Fruit fly (Drosophila melanogaster): ENCODE measurements around the gene CG12499.

Gene CG12499

DNA sequence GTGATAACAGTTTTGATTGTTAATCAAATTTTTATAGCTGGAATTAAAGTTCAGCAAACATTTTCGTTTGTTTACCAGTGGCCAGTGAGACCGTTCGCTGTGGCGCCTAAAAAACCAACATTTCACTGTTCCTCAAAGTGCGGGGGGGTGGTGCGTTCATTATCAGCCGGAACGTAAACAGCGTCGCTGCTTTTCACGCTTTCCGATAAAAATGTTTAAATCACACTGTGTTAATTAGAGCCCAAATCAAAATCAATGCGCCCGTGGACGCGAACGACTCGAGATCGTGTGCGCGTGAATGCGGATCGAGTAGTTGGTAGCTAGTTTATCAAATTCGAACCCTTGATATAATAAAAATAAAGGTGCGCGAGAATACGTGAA, 1.5 kb upstream of the CG12499 start, which contains the start of gene CG34376 (continued):
- TF ChIP-seq lov (optimal IDR thresholded peaks at IDR 0.05) (no peak), lov (GFP tag; IDR thresholded peaks at IDR 0.05) (0 out of 3 replicates have a peak, but pooled peaks have one; percentile 45), CG6683 (GFP tag; optimal IDR thresholded peaks at IDR 0.05) (no peak), dmrt11E (tag; optimal IDR thresholded peaks at IDR 0.05) (no peak), pita (GFP tag; optimal IDR thresholded peaks at IDR 0.05) (no peak), CG14667 (GFP tag; IDR thresholded peaks at IDR 0.05) (no peak), CG10267 (tag; optimal IDR thresholded peaks at IDR 0.05) (peak; percentile 66), CG34422 (GFP tag; IDR thresholded peaks at IDR 0.05) (peak; percentile 75; the same call in 1 of the 3 replicates), CG4854 (GFP tag; optimal IDR thresholded peaks at IDR 0.05) (no peak), run (tag; optimal IDR thresholded peaks at IDR 0.05) (no peak), dimm (GFP tag; IDR thresholded peaks at IDR 0.05) (no peak), CrebB (tag; optimal IDR thresholded peaks at IDR 0.05) (peak; percentile 40), Fer1 (GFP tag; optimal IDR thresholded peaks at IDR 0.05) (peak; percentile 17), CG7928 (GFP tag; optimal IDR thresholded peaks at IDR 0.05) (no peak), schlank (tag; optimal IDR thresholded peaks at IDR 0.05) (peak; percentile 37), Hmr (GFP tag; optimal IDR thresholded peaks at IDR 0.05) (peak; percentile 44), pfk (GFP tag; optimal IDR thresholded peaks at IDR 0.05) (peak; percentile 25), dysf (GFP tag; IDR thresholded peaks at IDR 0.05) (peak; percentile 4; the same call in 1 of the 3 replicates), CG3407 (GFP tag; optimal IDR thresholded peaks at IDR 0.05) (peak; percentile 34), cwo (GFP tag; optimal IDR thresholded peaks at IDR 0.05) (no peak), HLH3B (GFP tag; IDR thresholded peaks at IDR 0.05) (peak; percentile 23; the same call in 1 of the 2 replicates), kni (GFP tag; optimal IDR thresholded peaks at IDR 0.05) (peak; percentile 46), salm (tag; optimal IDR thresholded peaks at IDR 0.05) (peak; percentile 27), CG10959 (GFP tag; IDR thresholded peaks at IDR 0.05) (no peak), croc (GFP tag; conservative IDR thresholded peaks at IDR 0.05) (0 out of 3 replicates have a peak, but pooled peaks have one; percentile 15), sim (GFP tag; IDR thresholded peaks at IDR 0.05) (no peak), esg (GFP tag; conservative IDR thresholded peaks at IDR 0.05) (0 out of 2 replicates have a peak, but pooled peaks have one; percentile 7), CG11560 (tag; IDR thresholded peaks at IDR 0.05) (peak; percentile 17; the same call in 1 of the 3 replicates), lola (GFP tag; optimal IDR thresholded peaks at IDR 0.05) (peak in 1 of 3 experiments; percentile 7), Mrtf (GFP tag; IDR thresholded peaks at IDR 0.05) (no peak), Awh (GFP tag; IDR thresholded peaks at IDR 0.05) (peak; percentile 25; the same call in 1 of the 2 replicates), CHES-1-like (GFP tag; optimal IDR thresholded peaks at IDR 0.05) (peak; percentile 26), nom (GFP tag; optimal IDR thresholded peaks at IDR 0.05) (no peak), gt (GFP tag; IDR thresholded peaks at IDR 0.05) (no peak), CG9215 (GFP tag; IDR thresholded peaks at IDR 0.05) (0 out of 2 replicates have a peak, but pooled peaks have one; percentile 5), CG4404 (GFP tag; IDR thresholded peaks at IDR 0.05) (no peak), NC2α (GFP tag; optimal IDR thresholded peaks at IDR 0.05) (no peak), Pdp1 (GFP tag; optimal IDR thresholded peaks at IDR 0.05) (peak in 1 of 2 experiments; percentile 57), Abd-B (GFP tag; optimal IDR thresholded peaks at IDR 0.05) (peak; percentile 35), ERR (GFP tag; optimal IDR thresholded peaks at IDR 0.05) (peak; percentile 31), Myb (GFP tag; optimal IDR thresholded peaks at IDR 0.05) (peak; percentile 50), CG17359 (tag; optimal IDR thresholded peaks at IDR 0.05) (no peak), dmrt99B (tag; optimal IDR thresholded peaks at IDR 0.05) (no peak), pum (GFP tag; optimal IDR thresholded peaks at IDR 0.05) (no peak), CG34376 (GFP tag; optimal IDR thresholded peaks at IDR 0.05) (peak; percentile 99), HLH54F (GFP tag; optimal IDR thresholded peaks at IDR 0.05) (no peak), CG1832 (GFP tag; optimal IDR thresholded peaks at IDR 0.05) (no peak), CG8281 (tag; optimal IDR thresholded peaks at IDR 0.05) (no peak), chm (GFP tag; IDR thresholded peaks at IDR 0.05) (no peak), tio (GFP tag; optimal IDR thresholded peaks at IDR 0.05) (no peak), CG2120 (GFP tag; optimal IDR thresholded peaks at IDR 0.05) (no peak)
